Worm (Caenorhabditis elegans) whole organism, L1 larva: ENCODE results near the gene F02H6.2.

Experiments
- C04F5.9 ChIP-seq: sonication (generic microtip); optimal IDR thresholded peaks from 2 replicates; lab custom pipeline; 2016; ENCODE audit warnings: missing genetic modification characterization, missing compliant biosample characterization
- ceh-8 ChIP-seq: fragments of 200-800 bp; sonication (Bioruptor generic); optimal IDR thresholded peaks from 2 replicates; lab custom pipeline; 2018; ENCODE audit warnings: mild to moderate bottlenecking, missing genetic modification characterization, moderate library complexity, missing compliant biosample characterization
- unc-86 ChIP-seq: sonication (generic microtip); optimal IDR thresholded peaks from 2 replicates; lab custom pipeline; 2016; ENCODE audit warnings: missing genetic modification characterization, missing compliant biosample characterization

- TF ChIP-seq C04F5.9: no peak
- no peak for TF ChIP-seq ceh-8
- no peak for TF ChIP-seq unc-86
Observed at ce11 chrIV:14230799-14231198, 34.5 kb downstream of the F02H6.2 start, which contains the start of gene F02H6.6.
